Fruit fly (Drosophila melanogaster): ENCODE results near the gene Atg17.

The Atg17 gene

DNA sequence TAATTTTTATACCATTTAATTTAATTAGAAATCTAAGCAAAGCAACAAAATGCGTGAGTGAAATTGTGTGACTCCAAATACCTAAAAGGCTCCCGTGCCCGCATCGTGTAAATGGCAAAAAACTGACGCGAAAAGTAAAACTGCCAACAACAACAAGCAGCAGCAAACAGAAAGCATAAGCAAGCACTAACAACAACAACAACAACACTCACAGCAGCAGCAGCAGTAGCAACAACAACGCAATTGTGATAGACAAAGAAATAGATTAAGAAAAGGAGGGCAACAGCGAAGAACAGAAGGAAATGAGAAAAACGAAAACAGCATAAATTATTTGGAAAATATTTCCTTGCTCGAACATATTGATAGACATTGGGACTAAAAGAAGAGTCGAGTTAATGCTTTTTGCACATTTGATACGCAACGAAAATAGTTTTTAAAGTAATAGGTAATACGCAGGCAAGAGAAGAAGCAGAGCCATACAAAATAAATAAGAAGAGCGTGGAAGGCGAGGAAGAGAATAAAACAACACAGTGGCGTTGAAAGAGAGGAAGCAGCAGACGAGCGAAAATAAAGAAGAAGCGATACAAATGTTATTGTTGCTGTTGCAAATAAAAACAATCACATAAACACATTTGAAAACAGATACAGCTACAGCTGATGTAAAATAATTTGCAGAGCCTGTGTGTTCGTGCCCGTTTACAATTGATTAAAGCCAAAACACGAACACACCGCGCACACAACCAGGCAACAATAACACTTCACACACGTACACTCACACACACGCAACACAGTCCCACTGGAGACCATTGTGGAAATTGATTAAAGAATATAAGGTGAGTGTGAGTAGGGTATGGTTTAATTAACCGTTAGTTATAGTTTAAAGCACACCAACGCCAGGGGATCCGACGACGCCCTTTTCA, 487 bp downstream of the Atg17 start (continued):
- TF ChIP-seq CG4360 (GFP tag; IDR thresholded peaks at IDR 0.05) (peak; percentile 99), Awh (GFP tag; IDR thresholded peaks at IDR 0.05) (no peak), dan (GFP tag; IDR thresholded peaks at IDR 0.05) (no peak), CG1233 (GFP tag; optimal IDR thresholded peaks at IDR 0.05) (no peak), Deaf1 (tag; optimal IDR thresholded peaks at IDR 0.05) (peak; percentile 44), mirr (GFP tag; optimal IDR thresholded peaks at IDR 0.05) (peak; percentile 36), grau (tag; optimal IDR thresholded peaks at IDR 0.05) (no peak), CG17186 (GFP tag; optimal IDR thresholded peaks at IDR 0.05) (no peak), p53 (GFP tag; optimal IDR thresholded peaks at IDR 0.05) (no peak), ac (GFP tag; optimal IDR thresholded peaks at IDR 0.05) (no peak), CG5245 (GFP tag; optimal IDR thresholded peaks at IDR 0.05) (no peak), nerfin-2 (GFP tag; IDR thresholded peaks at IDR 0.05; ENCODE audit: partially characterized antibody) (peak; percentile 4; the same call in 1 of the 2 replicates), chif (GFP tag; optimal IDR thresholded peaks at IDR 0.05) (no peak), CG17568 (GFP tag; optimal IDR thresholded peaks at IDR 0.05) (peak; percentile 49), CG17385 (GFP tag; optimal IDR thresholded peaks at IDR 0.05) (peak; percentile 95), inv (GFP tag; IDR thresholded peaks at IDR 0.05; ENCODE audit: partially characterized antibody) (0 out of 2 replicates have a peak, but pooled peaks have one; percentile 2), Trl (optimal IDR thresholded peaks at IDR 0.05) (peak in 1 of 2 experiments; percentile 85), Trl (GFP tag; optimal IDR thresholded peaks at IDR 0.05) (no peak), CG13624 (GFP tag; optimal IDR thresholded peaks at IDR 0.05) (peak; percentile 21), Fer1 (GFP tag; optimal IDR thresholded peaks at IDR 0.05) (peak; percentile 5), Ets65A (GFP tag) (peak; percentile 43), Opbp (GFP tag; IDR thresholded peaks at IDR 0.05; ENCODE audit: partially characterized antibody) (0 out of 3 replicates have a peak, but pooled peaks have one; percentile 1), Aef1 (GFP tag; IDR thresholded peaks at IDR 0.05) (peak; percentile 8; the same call in 2 of the 3 replicates), shn (GFP tag; optimal IDR thresholded peaks at IDR 0.05) (no peak), sima (GFP tag; optimal IDR thresholded peaks at IDR 0.05) (no peak), CG10431 (GFP tag; optimal IDR thresholded peaks at IDR 0.05) (no peak), CG10147 (GFP tag; optimal IDR thresholded peaks at IDR 0.05) (no peak)

DNA sequence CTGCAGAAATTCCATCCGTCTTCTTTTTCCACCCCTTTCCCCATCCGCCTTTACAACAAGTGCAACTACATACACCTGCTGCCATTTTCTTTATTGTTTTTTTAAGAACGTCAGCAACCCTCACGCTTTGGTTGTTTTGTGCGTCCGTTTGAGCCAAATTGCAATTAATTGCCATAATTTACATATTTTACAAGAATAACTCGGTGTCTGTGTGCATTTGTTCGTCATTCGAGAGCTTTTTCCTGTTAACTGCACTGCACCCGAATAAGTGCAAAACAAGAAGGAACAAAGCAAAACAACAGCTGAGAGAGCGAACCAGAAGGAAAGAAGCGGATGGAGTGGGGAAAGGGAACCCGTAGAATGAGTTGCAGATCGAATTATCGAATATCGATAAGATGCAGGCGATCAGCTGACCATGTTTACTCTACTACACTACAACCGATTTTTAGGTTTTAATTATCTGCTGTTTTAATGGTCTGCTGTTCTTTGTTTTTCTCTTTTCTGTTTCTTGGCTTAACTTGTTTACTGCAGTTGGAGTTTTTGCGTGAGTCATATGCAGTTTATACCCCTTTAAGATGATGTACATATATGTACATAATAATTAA, 1.2 kb downstream of the Atg17 start:
- peak; percentile 76 for TF ChIP-seq gcm (GFP tag; optimal IDR thresholded peaks at IDR 0.05)
- 0 out of 2 replicates have a peak, but pooled peaks have one; percentile 19 for TF ChIP-seq ato (GFP tag; IDR thresholded peaks at IDR 0.05; ENCODE audit: partially characterized antibody)
- peak; percentile 47 for TF ChIP-seq sens (GFP tag)
- TF ChIP-seq CG12391 (tag; optimal IDR thresholded peaks at IDR 0.05): no peak
- TF ChIP-seq CG2116 (GFP tag; optimal IDR thresholded peaks at IDR 0.05): peak; percentile 78
- TF ChIP-seq stwl (tag; optimal IDR thresholded peaks at IDR 0.05): peak; percentile 18
- TF ChIP-seq HmgZ (tag; optimal IDR thresholded peaks at IDR 0.05): no peak
- peak; percentile 37 for TF ChIP-seq trem (tag; optimal IDR thresholded peaks at IDR 0.05)
- TF ChIP-seq cg (GFP tag; optimal IDR thresholded peaks at IDR 0.05): no peak
- TF ChIP-seq CG31388 (GFP tag; optimal IDR thresholded peaks at IDR 0.05): no peak
- peak in 1 of 2 experiments; percentile 74 for TF ChIP-seq crp (GFP tag; optimal IDR thresholded peaks at IDR 0.05)
- TF ChIP-seq zf30C (GFP tag; optimal IDR thresholded peaks at IDR 0.05): peak; percentile 78
- TF ChIP-seq ac (GFP tag; optimal IDR thresholded peaks at IDR 0.05): no peak
- TF ChIP-seq Dref (GFP tag; IDR thresholded peaks at IDR 0.05): 0 out of 2 replicates have a peak, but pooled peaks have one; percentile 9
- peak; percentile 41 for TF ChIP-seq nom (GFP tag; optimal IDR thresholded peaks at IDR 0.05)
- peak; percentile 25 for TF ChIP-seq psq (GFP tag; optimal IDR thresholded peaks at IDR 0.05)
- TF ChIP-seq corto (GFP tag; optimal IDR thresholded peaks at IDR 0.05): peak; percentile 12
- no peak for TF ChIP-seq CG14860 (GFP tag; IDR thresholded peaks at IDR 0.05; ENCODE audit: partially characterized antibody)
- TF ChIP-seq Med (GFP tag): peak; percentile 1
- TF ChIP-seq CG15601 (tag; optimal IDR thresholded peaks at IDR 0.05): no peak
